Fruit fly (Drosophila melanogaster): ENCODE data around the gene Bicra.

Gene Bicra

dm6 chr3R:29087926-29088487 lies 25.2 kb downstream of the Bicra start:
- TF ChIP-seq Dll (optimal IDR thresholded peaks at IDR 0.05) (peak; percentile 79), pan (optimal IDR thresholded peaks at IDR 0.05) (no peak)

DNA sequence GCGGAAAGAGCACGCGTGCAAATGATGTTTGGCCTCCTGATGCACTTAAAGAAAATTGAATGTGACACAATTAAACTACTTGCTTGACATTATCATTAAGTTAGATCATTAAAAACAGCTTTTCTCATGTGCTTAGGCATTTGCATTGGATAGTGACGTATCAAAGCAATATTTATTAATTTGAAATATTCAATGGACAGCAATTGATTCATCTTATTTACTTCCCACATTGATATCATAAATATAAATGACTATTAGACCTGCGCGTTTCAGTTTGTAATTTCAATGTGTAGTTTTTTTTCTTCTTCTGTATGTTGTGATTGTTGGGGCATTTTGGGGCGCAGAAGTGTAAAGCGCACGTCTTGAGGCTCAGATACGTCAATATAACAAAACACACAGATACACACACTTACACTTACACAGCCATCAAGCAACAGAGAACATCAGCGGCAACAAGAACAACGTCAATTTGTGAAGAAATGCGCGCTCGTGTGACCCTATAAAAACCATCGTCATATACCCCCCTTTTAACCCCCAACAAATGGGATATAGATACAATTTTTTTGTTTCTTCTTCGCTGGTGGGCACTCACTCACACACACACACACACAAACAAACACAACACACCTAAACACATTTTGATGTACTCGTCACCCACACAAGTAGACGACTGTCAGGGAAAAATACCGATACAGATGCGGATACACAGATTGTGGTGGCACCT lies 26.3 kb downstream of the Bicra start:
- TF ChIP-seq usp (GFP tag; optimal IDR thresholded peaks at IDR 0.05) (no peak), pan (optimal IDR thresholded peaks at IDR 0.05) (no peak), EcR (GFP tag; optimal IDR thresholded peaks at IDR 0.05) (no peak), Dll (optimal IDR thresholded peaks at IDR 0.05) (no peak), psq (optimal IDR thresholded peaks at IDR 0.05) (no peak), CG8478 (optimal IDR thresholded peaks at IDR 0.05) (no peak)

DNA sequence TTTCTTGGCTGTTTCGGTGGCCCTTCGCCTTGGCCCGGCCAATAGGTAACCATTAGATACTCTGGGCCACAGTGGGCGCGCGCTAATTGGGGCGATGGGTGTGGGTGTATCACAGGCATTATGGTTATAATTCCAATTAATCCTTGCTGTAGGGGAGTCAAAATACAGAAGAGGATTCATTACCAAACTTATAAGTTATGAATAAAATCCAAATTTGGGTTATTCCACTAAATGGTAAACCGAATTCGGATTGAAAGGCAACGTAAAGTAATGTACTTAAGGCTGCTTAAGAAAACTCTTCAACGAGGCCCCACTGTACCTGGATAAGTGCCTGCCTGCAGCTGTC lies 26.8 kb downstream of the Bicra start:
- TF ChIP-seq pan (optimal IDR thresholded peaks at IDR 0.05) = no peak
- no peak for TF ChIP-seq EcR (GFP tag; optimal IDR thresholded peaks at IDR 0.05)
- TF ChIP-seq psq (optimal IDR thresholded peaks at IDR 0.05) = no peak
- no peak for TF ChIP-seq Dll (optimal IDR thresholded peaks at IDR 0.05)
- no peak for TF ChIP-seq CG8478 (optimal IDR thresholded peaks at IDR 0.05)
- no peak for TF ChIP-seq usp (GFP tag; optimal IDR thresholded peaks at IDR 0.05)

dm6 chr3R:29091609-29092008 lies 28.8 kb downstream of the Bicra start:
- TF ChIP-seq usp (GFP tag; optimal IDR thresholded peaks at IDR 0.05) = no peak
- no peak for TF ChIP-seq Dll (optimal IDR thresholded peaks at IDR 0.05)
- no peak for TF ChIP-seq pan (optimal IDR thresholded peaks at IDR 0.05)
- TF ChIP-seq psq (optimal IDR thresholded peaks at IDR 0.05) = no peak
- no peak for TF ChIP-seq CG8478 (optimal IDR thresholded peaks at IDR 0.05)
- no peak for TF ChIP-seq EcR (GFP tag; optimal IDR thresholded peaks at IDR 0.05)

dm6 chr3R:29094152-29094551 lies 31.3 kb downstream of the Bicra start:
- TF ChIP-seq Dll (optimal IDR thresholded peaks at IDR 0.05) (no peak), EcR (GFP tag; optimal IDR thresholded peaks at IDR 0.05) (no peak), CG8478 (optimal IDR thresholded peaks at IDR 0.05) (no peak), usp (GFP tag; optimal IDR thresholded peaks at IDR 0.05) (no peak), pan (optimal IDR thresholded peaks at IDR 0.05) (no peak), psq (optimal IDR thresholded peaks at IDR 0.05) (no peak)

- TF ChIP-seq Dll (optimal IDR thresholded peaks at IDR 0.05) = peak; percentile 77
- no peak for TF ChIP-seq EcR (GFP tag; optimal IDR thresholded peaks at IDR 0.05)
- no peak for TF ChIP-seq CG8478 (optimal IDR thresholded peaks at IDR 0.05)
Measured at dm6 chr3R:29095525-29095924, 32.7 kb downstream of the Bicra start.

DNA sequence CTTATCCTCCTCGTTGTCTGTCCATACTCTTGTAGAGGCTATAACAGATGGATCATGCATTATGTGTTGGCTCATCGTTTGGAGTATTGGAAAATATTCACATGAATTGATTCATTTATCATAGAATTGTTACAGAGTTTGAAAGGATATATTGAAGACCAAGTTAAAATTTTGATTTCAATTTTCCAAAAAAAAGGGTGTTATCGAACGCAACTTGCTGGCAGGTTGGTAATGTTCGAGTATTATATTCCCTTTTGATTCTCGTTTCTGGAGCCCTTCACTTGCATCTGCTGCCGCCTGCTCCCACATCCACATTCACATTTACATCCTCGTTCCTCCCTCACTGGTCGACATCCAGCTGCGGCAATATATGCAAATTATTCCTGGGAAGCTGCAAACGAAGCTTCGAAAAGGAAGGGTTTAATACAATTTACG lies 33.2 kb downstream of the Bicra start:
- no peak for TF ChIP-seq pan (optimal IDR thresholded peaks at IDR 0.05)
- TF ChIP-seq psq (optimal IDR thresholded peaks at IDR 0.05) = no peak
- no peak for TF ChIP-seq EcR (GFP tag; optimal IDR thresholded peaks at IDR 0.05)
- TF ChIP-seq usp (GFP tag; optimal IDR thresholded peaks at IDR 0.05) = no peak
- TF ChIP-seq Dll (optimal IDR thresholded peaks at IDR 0.05) = no peak

DNA sequence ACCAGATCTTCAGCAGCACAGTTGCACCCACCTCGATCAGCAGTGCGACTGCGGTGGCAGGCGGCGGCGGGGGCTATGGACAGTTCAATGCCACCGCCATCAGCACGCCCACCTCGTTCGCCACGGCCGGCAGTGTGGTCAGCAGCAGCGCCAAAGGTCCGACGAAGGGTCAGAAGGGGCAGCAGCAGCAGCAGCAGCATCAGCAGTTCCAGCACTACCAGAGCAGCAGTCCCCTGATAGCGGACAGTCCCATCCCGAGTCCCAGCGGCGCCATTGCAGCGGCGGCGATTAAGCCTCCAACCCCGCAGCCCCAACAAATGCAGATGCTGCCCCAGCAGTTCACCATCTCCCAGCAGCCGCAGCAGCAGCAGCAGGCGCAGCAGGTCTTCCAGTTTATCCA lies 35.2 kb downstream of the Bicra start:
- TF ChIP-seq Dll (optimal IDR thresholded peaks at IDR 0.05) = no peak
- no peak for TF ChIP-seq EcR (GFP tag; optimal IDR thresholded peaks at IDR 0.05)
- no peak for TF ChIP-seq usp (GFP tag; optimal IDR thresholded peaks at IDR 0.05)
- no peak for TF ChIP-seq psq (optimal IDR thresholded peaks at IDR 0.05)
- no peak for TF ChIP-seq pan (optimal IDR thresholded peaks at IDR 0.05)
- no peak for TF ChIP-seq CG8478 (optimal IDR thresholded peaks at IDR 0.05)

DNA sequence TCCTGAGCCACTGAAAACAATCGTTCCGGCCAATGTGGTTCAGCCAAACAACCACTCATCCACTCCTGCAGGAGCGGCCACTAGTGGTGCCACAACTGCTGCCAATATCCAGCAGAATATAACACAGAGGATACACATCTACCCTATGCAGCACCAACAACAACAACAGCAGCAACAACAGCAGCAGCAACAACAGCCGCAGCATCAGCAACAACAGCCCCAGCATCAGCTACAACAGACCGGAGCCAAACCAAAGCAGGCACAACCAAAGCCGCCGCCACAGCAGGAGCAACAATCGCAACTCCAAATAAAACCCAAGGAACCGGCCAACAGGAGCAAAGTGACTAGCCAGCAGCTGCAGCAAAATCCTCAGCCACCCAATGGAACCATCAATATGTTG lies 40.4 kb downstream of the Bicra start:
- no peak for TF ChIP-seq CG8478 (optimal IDR thresholded peaks at IDR 0.05)
- no peak for TF ChIP-seq Dll (optimal IDR thresholded peaks at IDR 0.05)
- TF ChIP-seq psq (optimal IDR thresholded peaks at IDR 0.05) = no peak
- no peak for TF ChIP-seq usp (GFP tag; optimal IDR thresholded peaks at IDR 0.05)
- no peak for TF ChIP-seq pan (optimal IDR thresholded peaks at IDR 0.05)
- no peak for TF ChIP-seq EcR (GFP tag; optimal IDR thresholded peaks at IDR 0.05)

DNA sequence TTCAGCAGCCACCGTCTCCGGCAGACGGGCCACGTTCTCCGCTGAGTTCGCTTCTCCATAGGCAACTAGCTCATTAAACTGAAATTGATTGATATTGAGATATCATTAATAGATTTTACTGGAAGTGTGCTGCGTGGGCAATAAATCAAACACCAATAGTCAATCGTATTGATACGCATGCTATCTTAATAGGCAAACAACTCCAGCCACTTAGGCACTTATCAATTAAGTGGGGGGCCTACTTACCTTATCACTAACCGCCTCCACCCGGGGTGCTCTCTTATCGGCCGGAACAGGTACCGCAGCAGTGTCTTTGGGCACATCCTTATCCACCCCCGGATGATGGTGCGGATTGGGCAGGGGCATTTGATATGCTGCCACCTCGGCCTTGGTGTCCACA lies 49.0 kb downstream of the Bicra start:
- TF ChIP-seq pan (optimal IDR thresholded peaks at IDR 0.05) (no peak), usp (GFP tag; optimal IDR thresholded peaks at IDR 0.05) (no peak), Dll (optimal IDR thresholded peaks at IDR 0.05) (no peak), psq (optimal IDR thresholded peaks at IDR 0.05) (no peak), CG8478 (optimal IDR thresholded peaks at IDR 0.05) (no peak), EcR (GFP tag; optimal IDR thresholded peaks at IDR 0.05) (no peak)

DNA sequence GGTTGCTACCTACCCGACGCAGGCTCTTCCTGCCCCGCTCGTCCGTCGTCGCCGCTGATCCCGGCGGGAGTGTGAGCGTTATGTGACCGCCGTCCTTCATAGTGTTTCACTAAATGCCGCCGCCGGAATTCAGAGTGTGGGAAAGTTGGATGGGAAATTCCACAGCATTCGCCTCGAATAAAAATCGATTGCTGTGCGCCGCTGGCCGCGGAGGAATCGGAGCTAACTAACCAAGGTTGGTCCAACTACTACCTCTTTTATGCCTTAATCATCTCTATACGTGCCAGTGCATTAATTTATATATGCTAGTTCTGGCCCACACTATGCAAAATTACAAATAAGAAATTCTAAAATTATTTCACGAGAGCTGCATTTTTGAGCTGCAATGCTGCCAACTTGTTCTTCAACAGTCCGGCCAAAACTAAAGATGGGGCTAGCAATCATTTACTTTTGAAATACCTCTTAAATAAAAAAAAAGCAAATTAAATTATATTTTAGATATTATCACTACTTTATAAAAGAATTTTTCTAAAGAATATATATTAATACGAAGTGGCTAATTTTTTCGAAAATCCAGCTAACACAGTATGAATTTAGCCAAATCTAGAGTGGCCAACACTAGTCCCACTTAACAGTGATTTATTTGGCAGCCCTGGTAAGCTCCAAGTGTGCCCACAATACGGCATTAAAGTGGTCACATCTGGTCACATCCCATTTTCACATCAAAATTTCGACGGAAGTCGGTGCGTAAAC lies 49.7 kb downstream of the Bicra start, which contains the start of the genes alpha-Man-Ib and Pdhb:
Gene alpha-Man-Ib (minus strand): TSS at position 425 of the 753 bp plus-strand sequence.
Gene Pdhb (plus strand): TSS at position 674 of the 753 bp plus-strand sequence.
- no peak for TF ChIP-seq usp (GFP tag; optimal IDR thresholded peaks at IDR 0.05)
- TF ChIP-seq EcR (GFP tag; optimal IDR thresholded peaks at IDR 0.05) = no peak
- no peak for TF ChIP-seq CG8478 (optimal IDR thresholded peaks at IDR 0.05)
- TF ChIP-seq psq (optimal IDR thresholded peaks at IDR 0.05) = no peak
- TF ChIP-seq pan (optimal IDR thresholded peaks at IDR 0.05) = no peak
- TF ChIP-seq Dll (optimal IDR thresholded peaks at IDR 0.05) = no peak

- TF ChIP-seq CG8478 (optimal IDR thresholded peaks at IDR 0.05) = no peak
- no peak for TF ChIP-seq Dll (optimal IDR thresholded peaks at IDR 0.05)
- TF ChIP-seq EcR (GFP tag; optimal IDR thresholded peaks at IDR 0.05) = no peak
- TF ChIP-seq pan (optimal IDR thresholded peaks at IDR 0.05) = no peak
- TF ChIP-seq psq (optimal IDR thresholded peaks at IDR 0.05) = no peak
- TF ChIP-seq usp (GFP tag; optimal IDR thresholded peaks at IDR 0.05) = no peak
Measured at dm6 chr3R:29113392-29113791, 50.6 kb downstream of the Bicra start.
